Worm (Caenorhabditis elegans) whole organism, mixed stage, embryonic: ENCODE data around the gene spp-24.

Experiments
- ces-1 ChIP-seq: fragments of 150-350 bp; optimal IDR thresholded peaks from 2 replicates; lab custom pipeline; 2014; ENCODE audit warnings: missing biosample characterization, missing genetic modification reagents, missing genetic modification characterization
- elt-1 ChIP-seq: sonication (generic microtip); optimal IDR thresholded peaks from 2 replicates; lab custom pipeline; 2017; ENCODE audit warnings: missing genetic modification characterization, mild to moderate bottlenecking, missing compliant biosample characterization, antibody characterized with exemption, moderate library complexity, borderline replicate concordance; ENCODE audit not compliant: insufficient read depth
- nhr-237 ChIP-seq: fragments of 150-350 bp; optimal IDR thresholded peaks from 2 replicates; lab custom pipeline; 2014; ENCODE audit warnings: missing biosample characterization, missing genetic modification characterization
- sptf-1 ChIP-seq: sonication (generic microtip); optimal IDR thresholded peaks from 2 replicates; lab custom pipeline; 2017; ENCODE audit warnings: mild to moderate bottlenecking, missing genetic modification characterization, moderate library complexity, missing compliant biosample characterization

DNA sequence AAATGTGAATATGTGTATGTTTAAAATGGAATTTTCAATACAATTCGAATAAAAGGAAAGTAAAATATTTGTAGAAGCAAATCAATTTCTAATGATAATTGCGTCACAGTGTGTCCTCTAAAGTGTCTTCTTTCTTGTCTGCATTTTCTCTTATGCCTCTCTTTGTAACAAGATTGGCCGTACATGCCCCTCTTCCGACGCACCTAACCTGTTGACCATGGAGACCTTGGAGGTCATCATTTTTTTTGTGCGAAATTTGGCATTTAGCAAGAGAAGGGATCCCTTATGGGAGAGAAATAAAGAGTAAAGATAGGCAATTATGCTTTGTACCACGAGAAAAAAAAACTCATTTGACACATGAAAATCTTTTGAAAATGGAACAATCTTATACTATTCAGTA, 11.1 kb downstream of the spp-24 start, which contains the start of gene F23F1.4:
- TF ChIP-seq ces-1 (GFP tag; lab: Kevin White, UChicago) (no peak), elt-1 (tag; lab: Kevin White, UChicago) (no peak), nhr-237 (tag; lab: Kevin White, UChicago) (no peak), sptf-1 (tag; lab: Kevin White, UChicago) (no peak)
